Fruit fly (Drosophila melanogaster): ENCODE measurements around the gene Mco3.

The Mco3 gene

dm6 chr3R:25880198-25880970, 16.9 kb upstream of the Mco3 start (continued):
- TF ChIP-seq CG9817 (tag; optimal IDR thresholded peaks at IDR 0.05), result peak; percentile 24
- TF ChIP-seq dm (GFP tag; optimal IDR thresholded peaks at IDR 0.05), result peak; percentile 33
- TF ChIP-seq CHES-1-like (GFP tag; optimal IDR thresholded peaks at IDR 0.05), result no peak
- no peak for TF ChIP-seq CG7928 (GFP tag; optimal IDR thresholded peaks at IDR 0.05)
- peak; percentile 28 for TF ChIP-seq chn (GFP tag; optimal IDR thresholded peaks at IDR 0.05)
- peak; percentile 48 for TF ChIP-seq CG12769 (tag; optimal IDR thresholded peaks at IDR 0.05)
- no peak for TF ChIP-seq CG7372 (GFP tag; IDR thresholded peaks at IDR 0.05)
- TF ChIP-seq lbe (GFP tag; optimal IDR thresholded peaks at IDR 0.05), result no peak
- TF ChIP-seq CG1529 (GFP tag; optimal IDR thresholded peaks at IDR 0.05), result no peak
- TF ChIP-seq CG14860 (GFP tag; IDR thresholded peaks at IDR 0.05; ENCODE audit: partially characterized antibody), result no peak
- peak; percentile 83 for TF ChIP-seq cg (GFP tag; optimal IDR thresholded peaks at IDR 0.05)
- TF ChIP-seq luna (GFP tag; optimal IDR thresholded peaks at IDR 0.05), result no peak
- no peak for TF ChIP-seq CG11247 (GFP tag; IDR thresholded peaks at IDR 0.05)
- TF ChIP-seq maf-S (GFP tag; optimal IDR thresholded peaks at IDR 0.05), result no peak
- TF ChIP-seq seq (GFP tag; IDR thresholded peaks at IDR 0.05), result no peak
- no peak for TF ChIP-seq C15 (GFP tag; IDR thresholded peaks at IDR 0.05)
- TF ChIP-seq CG15011 (GFP tag; optimal IDR thresholded peaks at IDR 0.05), result no peak
- no peak for TF ChIP-seq ab (GFP tag; optimal IDR thresholded peaks at IDR 0.05)
- TF ChIP-seq CG17359 (tag; optimal IDR thresholded peaks at IDR 0.05), result peak; percentile 62
- no peak for TF ChIP-seq Mes4 (GFP tag; optimal IDR thresholded peaks at IDR 0.05)
- TF ChIP-seq CG32532 (GFP tag; IDR thresholded peaks at IDR 0.05), result 0 out of 2 replicates have a peak, but pooled peaks have one; percentile 40
- TF ChIP-seq CG18011 (GFP tag; optimal IDR thresholded peaks at IDR 0.05), result no peak
- no peak for TF ChIP-seq Mad (GFP tag; optimal IDR thresholded peaks at IDR 0.05)
- no peak for TF ChIP-seq Max (GFP tag; optimal IDR thresholded peaks at IDR 0.05)
- no peak for TF ChIP-seq pan (optimal IDR thresholded peaks at IDR 0.05)
- no peak for TF ChIP-seq pan (GFP tag; optimal IDR thresholded peaks at IDR 0.05 in 1 of 2, IDR thresholded peaks at IDR 0.05 in 1 of 2)
- 0 out of 2 replicates have a peak, but pooled peaks have one; percentile 40 for TF ChIP-seq HLH3B (GFP tag; IDR thresholded peaks at IDR 0.05)
- TF ChIP-seq dpn (GFP tag; optimal IDR thresholded peaks at IDR 0.05), result no peak
- TF ChIP-seq CG10543 (GFP tag; optimal IDR thresholded peaks at IDR 0.05), result no peak
- no peak for TF ChIP-seq da (GFP tag; optimal IDR thresholded peaks at IDR 0.05)
- TF ChIP-seq zf30C (GFP tag; optimal IDR thresholded peaks at IDR 0.05), result no peak
- no peak for TF ChIP-seq CG18764 (GFP tag; optimal IDR thresholded peaks at IDR 0.05)
- TF ChIP-seq CG10209 (GFP tag; optimal IDR thresholded peaks at IDR 0.05), result peak; percentile 42
- TF ChIP-seq B-H1 (GFP tag; IDR thresholded peaks at IDR 0.05), result no peak; the same call in 2 of the 3 replicates
- TF ChIP-seq gce (GFP tag; IDR thresholded peaks at IDR 0.05), result no peak
- no peak for TF ChIP-seq Fer2 (tag; optimal IDR thresholded peaks at IDR 0.05)
- no peak for TF ChIP-seq fd102C (GFP tag; optimal IDR thresholded peaks at IDR 0.05)
- peak; percentile 82 for TF ChIP-seq Med (GFP tag)
- peak; percentile 9; the same call in 1 of the 3 replicates for TF ChIP-seq ken (GFP tag; IDR thresholded peaks at IDR 0.05)
- TF ChIP-seq CG12659 (GFP tag; optimal IDR thresholded peaks at IDR 0.05), result peak; percentile 18
- no peak for TF ChIP-seq CG2116 (GFP tag; optimal IDR thresholded peaks at IDR 0.05)
- peak; percentile 45 for TF ChIP-seq trem (tag; optimal IDR thresholded peaks at IDR 0.05)
- no peak for TF ChIP-seq Doc3 (GFP tag; IDR thresholded peaks at IDR 0.05; ENCODE audit: partially characterized antibody)
- peak; percentile 14 for TF ChIP-seq schlank (tag; optimal IDR thresholded peaks at IDR 0.05)
- TF ChIP-seq CkIIα-i1 (GFP tag; IDR thresholded peaks at IDR 0.05), result no peak
- no peak for TF ChIP-seq CG11456 (GFP tag; IDR thresholded peaks at IDR 0.05)
- peak; percentile 74 for TF ChIP-seq abd-A (tag; optimal IDR thresholded peaks at IDR 0.05)
- peak; percentile 37 for TF ChIP-seq Nf-YB (GFP tag; optimal IDR thresholded peaks at IDR 0.05)
- TF ChIP-seq mam (GFP tag; optimal IDR thresholded peaks at IDR 0.05), result no peak
- no peak for TF ChIP-seq CG4404 (GFP tag; IDR thresholded peaks at IDR 0.05)

All from whole organism, embryonic.